Worm (Caenorhabditis elegans) whole organism, L4 larva: ENCODE data around the gene Y57E12B.11.

Experiments used
- T20F7.1 ChIP-seq: fragments of 200-800 bp; sonication (Bioruptor generic); optimal IDR thresholded peaks from 2 replicates; lab custom pipeline; 2018; ENCODE audit warnings: mild to moderate bottlenecking, missing genetic modification characterization, missing compliant biosample characterization
- Y105C5A.15 ChIP-seq: fragments of 200-800 bp; sonication (Bioruptor generic); IDR thresholded peaks from 2 replicates; pipeline ENCODE4 v1.3.6; 2022; ENCODE audit warnings: missing genetic modification characterization, missing compliant biosample characterization
- Y48G9A.11 ChIP-seq: fragments of 200-800 bp; sonication (Bioruptor generic); IDR thresholded peaks from 2 replicates; pipeline ENCODE4 v1.3.6; 2022; ENCODE audit warnings: missing genetic modification reagents, missing genetic modification characterization, missing compliant biosample characterization
- ZK546.5 ChIP-seq, 2 experiments: sonication (generic microtip); optimal IDR thresholded peaks; 2 replicates each; lab custom pipeline; 2017; ENCODE audit warnings: missing biosample characterization in 2 of 2, missing genetic modification characterization in 2 of 2
- ama-1 ChIP-seq: fragments of 150-350 bp; optimal IDR thresholded peaks from 2 replicates; lab custom pipeline; 2014; ENCODE audit warnings: inconsistent platforms, mixed read lengths
- ceh-82 ChIP-seq: sonication (generic microtip); optimal IDR thresholded peaks from 2 replicates; lab custom pipeline; 2017; ENCODE audit warnings: missing biosample characterization, missing genetic modification characterization
- cey-2 ChIP-seq: sonication (generic microtip); optimal IDR thresholded peaks from 3 replicates; lab custom pipeline; 2017; ENCODE audit warnings: missing genetic modification characterization, mild to moderate bottlenecking, missing compliant biosample characterization, antibody characterized with exemption, borderline replicate concordance; ENCODE audit not compliant: insufficient read depth
- ctbp-1 ChIP-seq: fragments of 200-800 bp; sonication (Bioruptor generic); IDR thresholded peaks from 2 replicates; pipeline ENCODE4 v1.3.6; 2022; ENCODE audit warnings: missing genetic modification reagents, missing genetic modification characterization, missing compliant biosample characterization
- daf-19 ChIP-seq: fragments of 200-800 bp; sonication (Bioruptor generic); conservative IDR thresholded peaks from 2 replicates; pipeline ENCODE4 v1.3.6; 2022; ENCODE audit warnings: missing genetic modification characterization, missing compliant biosample characterization
- dmd-6 ChIP-seq: fragments of 200-800 bp; sonication (Bioruptor generic); IDR thresholded peaks from 2 replicates; pipeline ENCODE4 v1.3.6; 2022; ENCODE audit warnings: missing genetic modification reagents, missing genetic modification characterization, missing compliant biosample characterization
- dpl-1 ChIP-seq: fragments of 150-350 bp; optimal IDR thresholded peaks from 2 replicates; lab custom pipeline; 2014; ENCODE audit warnings: missing biosample characterization, missing genetic modification reagents, missing genetic modification characterization
- dve-1 ChIP-seq: sonication (generic microtip); optimal IDR thresholded peaks from 2 replicates; lab custom pipeline; 2017; ENCODE audit warnings: antibody characterized with exemption, mild to moderate bottlenecking, missing genetic modification characterization, missing compliant biosample characterization; ENCODE audit not compliant: insufficient read depth
- fos-1 ChIP-seq: fragments of 150-350 bp; optimal IDR thresholded peaks from 2 replicates; lab custom pipeline; 2014; ENCODE audit warnings: missing biosample characterization, missing genetic modification characterization
- hlh-11 ChIP-seq: fragments of 200-800 bp; sonication (Bioruptor generic); optimal IDR thresholded peaks from 2 replicates; lab custom pipeline; 2018; ENCODE audit warnings: mild to moderate bottlenecking, missing genetic modification characterization, missing compliant biosample characterization
- lin-1 ChIP-seq: fragments of 200-800 bp; sonication (Bioruptor generic); IDR thresholded peaks from 2 replicates; pipeline ENCODE4 v1.3.6; 2022; ENCODE audit warnings: missing genetic modification reagents, missing genetic modification characterization, missing compliant biosample characterization
- lin-15B ChIP-seq: fragments of 150-350 bp; sonication (generic microtip); optimal IDR thresholded peaks from 3 replicates; lab custom pipeline; 2014; ENCODE audit warnings: missing biosample characterization, missing genetic modification characterization
- lin-29 ChIP-seq: fragments of 200-800 bp; sonication (Bioruptor generic); IDR thresholded peaks from 2 replicates; pipeline ENCODE4 v1.3.6; 2022; ENCODE audit warnings: missing genetic modification reagents, missing genetic modification characterization, missing compliant biosample characterization
- lin-38 ChIP-seq: fragments of 200-800 bp; sonication (Bioruptor generic); IDR thresholded peaks from 2 replicates; pipeline ENCODE4 v1.3.6; 2022; ENCODE audit warnings: missing genetic modification reagents, missing genetic modification characterization, missing compliant biosample characterization
- lir-3 ChIP-seq: sonication (generic microtip); optimal IDR thresholded peaks from 2 replicates; lab custom pipeline; 2016; ENCODE audit warnings: mild to moderate bottlenecking, missing genetic modification characterization, missing compliant biosample characterization
- lsy-2 ChIP-seq, 2 experiments: fragments of 150-350 bp in 1 of 2; sonication (generic microtip) in 1 of 2; optimal IDR thresholded peaks; 2 replicates each; lab custom pipeline; 2014 to 2017; ENCODE audit warnings: missing biosample characterization in 2 of 2, missing genetic modification characterization in 2 of 2
- mdl-1 ChIP-seq, 2 experiments: fragments of 150-350 bp in 1 of 2; sonication (generic microtip) in 1 of 2; optimal IDR thresholded peaks; 2 replicates each; lab custom pipeline; 2014 to 2017; ENCODE audit warnings: missing biosample characterization in 2 of 2, missing genetic modification characterization in 2 of 2
- mes-2 ChIP-seq: sonication (generic microtip); optimal IDR thresholded peaks from 2 replicates; lab custom pipeline; 2016; ENCODE audit warnings: missing genotype, mild to moderate bottlenecking, missing genetic modification characterization, missing compliant biosample characterization; ENCODE audit not compliant: poor library complexity, severe bottlenecking
- mxl-2 ChIP-seq: fragments of 200-800 bp; sonication (Bioruptor generic); conservative IDR thresholded peaks from 2 replicates; pipeline ENCODE4 v1.3.6; 2022; ENCODE audit warnings: missing genetic modification reagents, missing genetic modification characterization, missing compliant biosample characterization
- nhr-102 ChIP-seq: sonication (generic microtip); optimal IDR thresholded peaks from 2 replicates; lab custom pipeline; 2016; ENCODE audit warnings: mild to moderate bottlenecking, missing genetic modification characterization, moderate library complexity, missing compliant biosample characterization
- nhr-111 ChIP-seq: fragments of 200-800 bp; sonication (Bioruptor generic); optimal IDR thresholded peaks from 2 replicates; lab custom pipeline; 2018; ENCODE audit warnings: mild to moderate bottlenecking, missing genetic modification characterization, missing compliant biosample characterization
- nhr-237 ChIP-seq: sonication (generic microtip); optimal IDR thresholded peaks from 2 replicates; lab custom pipeline; 2017; ENCODE audit warnings: missing biosample characterization, missing genetic modification characterization
- nhr-28 ChIP-seq: fragments of 150-350 bp; optimal IDR thresholded peaks from 2 replicates; lab custom pipeline; 2014; ENCODE audit warnings: missing biosample characterization, missing genetic modification characterization
- nhr-42 ChIP-seq: fragments of 200-800 bp; sonication (Bioruptor generic); IDR thresholded peaks from 2 replicates; pipeline ENCODE4 v1.3.6; 2022; ENCODE audit warnings: missing genetic modification characterization, missing compliant biosample characterization
- nhr-6 ChIP-seq: fragments of 150-350 bp; optimal IDR thresholded peaks from 2 replicates; lab custom pipeline; 2014; ENCODE audit warnings: missing biosample characterization, missing genetic modification characterization
- php-3 ChIP-seq: fragments of 200-800 bp; sonication (Bioruptor generic); IDR thresholded peaks from 2 replicates; pipeline ENCODE4 v1.3.6; 2022; ENCODE audit warnings: missing genetic modification reagents, missing genetic modification characterization, missing compliant biosample characterization
- rbr-2 ChIP-seq: sonication (generic microtip); optimal IDR thresholded peaks from 2 replicates; lab custom pipeline; 2016; ENCODE audit warnings: missing genotype, missing genetic modification characterization, missing compliant biosample characterization
- set-16 ChIP-seq: fragments of 200-800 bp; sonication (Bioruptor generic); IDR thresholded peaks from 2 replicates; pipeline ENCODE4 v1.3.6; 2022; ENCODE audit warnings: missing genetic modification reagents, missing genetic modification characterization, missing compliant biosample characterization
- skn-1 ChIP-seq: fragments of 150-350 bp; optimal IDR thresholded peaks from 2 replicates; lab custom pipeline; 2014; ENCODE audit warnings: missing biosample characterization, missing genetic modification characterization
- snpc-1.2 ChIP-seq: fragments of 200-800 bp; sonication (Bioruptor generic); IDR thresholded peaks from 2 replicates; pipeline ENCODE4 v1.3.6; 2022; ENCODE audit warnings: missing genetic modification reagents, missing genetic modification characterization, missing compliant biosample characterization
- snpc-4 ChIP-seq: fragments of 150-350 bp; optimal IDR thresholded peaks from 2 replicates; lab custom pipeline; 2014; ENCODE audit warnings: missing biosample characterization, missing genetic modification characterization
- spr-1 ChIP-seq: sonication (generic microtip); optimal IDR thresholded peaks from 2 replicates; lab custom pipeline; 2016; ENCODE audit warnings: mild to moderate bottlenecking, missing genetic modification characterization, missing compliant biosample characterization
- unc-62 ChIP-seq, 3 experiments: fragments of 150-350 bp in 1 of 3; sonication (generic microtip); optimal IDR thresholded peaks in 2 of 3; peaks in 1 of 3; 1 replicate in 1 of 3; 2 replicates in 2 of 3; lab custom pipeline; 2014 to 2017; ENCODE audit warnings: missing biosample characterization in 3 of 3, missing genetic modification characterization in 3 of 3, missing genetic modification reagents in 3 of 3, missing genotype in 1 of 3
- vab-7 ChIP-seq: fragments of 200-800 bp; sonication (Bioruptor generic); IDR thresholded peaks from 2 replicates; pipeline ENCODE4 v1.3.6; 2022; ENCODE audit warnings: missing genetic modification reagents, missing genetic modification characterization, missing compliant biosample characterization

The Y57E12B.11 gene

DNA sequence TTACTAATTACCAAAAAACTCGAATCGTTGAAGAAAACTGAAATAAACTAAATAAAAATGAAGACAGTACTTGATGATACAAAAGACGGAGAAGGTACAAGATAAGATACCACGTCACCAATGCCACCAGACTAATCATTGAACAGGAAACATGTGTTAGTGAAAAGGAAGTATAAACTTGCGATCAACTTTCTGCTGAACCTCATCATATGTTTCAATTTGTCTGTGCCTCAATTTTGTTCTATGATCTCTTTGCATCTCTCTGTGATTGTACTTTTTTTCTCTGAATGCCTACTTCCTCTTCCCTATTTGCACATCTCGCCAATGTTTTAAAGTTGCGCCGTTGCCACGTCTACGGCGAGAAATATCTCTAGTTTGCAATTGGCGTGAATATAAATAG lies 44.3 kb upstream of the Y57E12B.11 start (continued):
- TF ChIP-seq unc-62 (GFP tag; optimal IDR thresholded peaks at IDR 0.05 in 1 of 2; lab: Kevin White, UChicago): no peak
- no peak for TF ChIP-seq unc-62 (tag; optimal IDR thresholded peaks at IDR 0.05; lab: Kevin White, UChicago)
- TF ChIP-seq T20F7.1 (GFP tag; lab: Kevin White, UChicago): peak; percentile 1
- TF ChIP-seq mes-2 (tag; lab: Kevin White, UChicago): peak; percentile 18
- TF ChIP-seq daf-19 (GFP tag; lab: Robert Waterston, UW): no peak
- no peak for TF ChIP-seq ctbp-1 (GFP tag; lab: Robert Waterston, UW)
- TF ChIP-seq lin-1 (GFP tag; lab: Robert Waterston, UW): no peak
- TF ChIP-seq dve-1: peak; percentile 77
- TF ChIP-seq ceh-82 (tag; lab: Kevin White, UChicago): no peak
- no peak for TF ChIP-seq nhr-42 (GFP tag; lab: Robert Waterston, UW)
- peak in 1 of 2 experiments; percentile 66 for TF ChIP-seq mdl-1 (tag; optimal IDR thresholded peaks at IDR 0.05; lab: Kevin White, UChicago)
- TF ChIP-seq skn-1 (tag; lab: Kevin White, UChicago): no peak
- TF ChIP-seq, all 104 proteins: peak for 21

ce11 chrV:6991771-6992170 lies 42.1 kb upstream of the Y57E12B.11 start, which contains the start of gene nhr-162:
Gene nhr-162 (minus strand): TSS chrV:6991871.
- TF ChIP-seq hlh-11 (tag; lab: Kevin White, UChicago) (no peak), php-3 (no peak), nhr-111 (GFP tag; lab: Kevin White, UChicago) (no peak), cey-2 (tag; lab: Kevin White, UChicago) (no peak), rbr-2 (tag; lab: Kevin White, UChicago) (no peak), ZK546.5 (tag; optimal IDR thresholded peaks at IDR 0.05; lab: Kevin White, UChicago) (no peak)

DNA sequence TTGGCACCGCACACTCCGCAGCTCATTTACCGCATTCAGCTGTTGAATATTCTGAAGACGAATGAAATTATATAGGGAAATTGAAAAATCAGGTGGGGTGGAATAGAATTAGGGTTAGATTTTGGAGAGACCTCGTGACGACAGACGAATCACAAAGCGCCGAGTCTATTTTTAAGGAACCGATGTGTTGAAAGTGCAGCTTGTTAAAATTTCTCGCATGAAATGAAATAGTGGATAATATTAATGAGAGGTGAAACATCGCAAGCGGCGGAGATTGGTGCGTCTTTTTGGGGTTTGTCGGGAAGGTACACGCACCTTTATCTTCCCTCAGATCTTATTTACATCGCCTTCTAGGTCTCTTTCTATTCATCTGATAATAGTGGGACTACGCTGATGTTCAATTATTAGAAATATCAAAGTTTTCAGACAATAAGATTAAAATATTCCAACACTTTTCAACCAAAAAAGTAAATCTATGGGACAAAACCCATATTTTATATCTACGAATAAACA lies 40.0 kb upstream of the Y57E12B.11 start, which contains the start of gene nhr-140:
Gene nhr-140 (minus strand): TSS at position 51 of the 513 bp plus-strand sequence.
- TF ChIP-seq unc-62 (GFP tag; optimal IDR thresholded peaks at IDR 0.05 in 1 of 2; lab: Kevin White, UChicago) (peak in 1 of 2 experiments; percentile 83), unc-62 (tag; optimal IDR thresholded peaks at IDR 0.05; lab: Kevin White, UChicago) (no peak), Y48G9A.11 (no peak)

DNA sequence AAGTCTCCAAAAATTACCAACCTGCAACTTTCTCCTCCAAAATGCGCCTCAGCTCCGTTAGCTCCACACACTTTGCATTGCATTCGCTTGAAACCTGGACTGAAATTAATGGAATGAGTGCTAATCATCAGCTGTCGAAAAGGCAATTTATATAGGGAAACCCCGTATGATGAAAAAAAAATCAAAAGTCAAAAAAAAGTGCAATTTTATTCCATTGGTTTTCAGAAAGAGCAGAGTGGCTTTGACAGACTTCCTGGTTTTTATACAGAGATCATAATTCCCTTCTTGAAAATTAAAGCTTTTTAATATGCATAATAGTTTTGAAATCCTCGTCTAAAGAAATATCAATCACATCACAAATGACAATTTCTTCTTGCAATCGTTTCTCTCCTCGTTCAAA lies 38.0 kb upstream of the Y57E12B.11 start, which contains the start of gene nhr-139:
Gene nhr-139 (minus strand): TSS at position 101 of the 400 bp plus-strand sequence.
- no peak for TF ChIP-seq mdl-1 (tag; optimal IDR thresholded peaks at IDR 0.05; lab: Kevin White, UChicago)
- TF ChIP-seq, all 104 proteins: peak for 0

ce11 chrV:6985943-6986342 lies 36.3 kb upstream of the Y57E12B.11 start, which contains the start of gene nhr-163:
Gene nhr-163 (minus strand): TSS chrV:6986043.
- no peak for TF ChIP-seq set-16 (GFP tag; lab: Robert Waterston, UW)
- no peak for TF ChIP-seq Y105C5A.15 (GFP tag; lab: Robert Waterston, UW)
- no peak for TF ChIP-seq snpc-1.2 (GFP tag; lab: Robert Waterston, UW)
- TF ChIP-seq nhr-237 (tag; lab: Kevin White, UChicago): no peak
- no peak for TF ChIP-seq dmd-6 (GFP tag; lab: Robert Waterston, UW)
- TF ChIP-seq spr-1 (tag; lab: Kevin White, UChicago): no peak

DNA sequence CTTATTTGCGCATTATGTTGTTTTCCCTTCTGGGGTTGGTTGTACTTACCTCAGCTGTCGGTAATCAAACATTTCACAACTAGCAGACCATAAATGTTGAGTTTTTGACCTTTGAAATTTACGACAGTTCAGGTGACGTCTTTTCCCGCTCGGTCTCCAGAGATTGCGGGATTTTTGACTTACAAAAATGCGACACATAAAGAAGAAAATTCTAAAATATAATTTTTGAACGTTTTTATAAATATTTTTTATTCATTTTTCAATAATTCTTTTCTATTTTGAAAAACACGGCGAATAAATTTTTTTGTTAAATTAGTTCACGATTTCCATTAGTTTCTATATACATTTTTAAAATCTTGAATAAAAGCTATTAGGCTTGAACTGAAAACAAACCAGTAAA lies 33.1 kb upstream of the Y57E12B.11 start, which contains the start of gene nhr-161:
Gene nhr-161 (minus strand): TSS at position 101 of the 400 bp plus-strand sequence.
- no peak for TF ChIP-seq lin-15B
- TF ChIP-seq nhr-28 (tag; lab: Kevin White, UChicago): no peak
- TF ChIP-seq nhr-6: no peak

DNA sequence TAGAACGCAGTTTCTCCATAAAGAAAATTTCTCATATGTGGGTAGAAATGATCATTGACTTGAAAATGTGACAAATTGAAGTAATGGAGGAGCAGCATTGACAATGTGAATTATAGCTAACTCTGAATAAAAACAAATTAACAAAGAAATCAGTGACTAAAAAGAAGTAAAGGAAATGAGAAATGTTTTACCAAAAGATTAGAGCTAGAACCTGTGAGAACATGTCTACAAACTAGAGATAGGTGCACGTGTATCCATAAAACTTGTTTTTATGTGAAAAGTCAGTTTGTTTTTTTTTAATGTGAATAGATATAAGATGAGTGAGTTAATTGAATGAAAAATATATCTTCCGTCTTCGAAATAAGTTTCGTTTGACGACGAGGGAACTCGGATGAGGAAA lies 29.3 kb upstream of the Y57E12B.11 start, which contains the start of gene sre-12:
Gene sre-12 (minus strand): TSS at position 101 of the 400 bp plus-strand sequence.
- TF ChIP-seq lin-38 (GFP tag; lab: Robert Waterston, UW) (no peak), ctbp-1 (GFP tag; lab: Robert Waterston, UW) (no peak), mxl-2 (no peak), lsy-2 (tag; optimal IDR thresholded peaks at IDR 0.05; lab: Kevin White, UChicago) (no peak), fos-1 (no peak), vab-7 (GFP tag; lab: Robert Waterston, UW) (no peak), snpc-4 (no peak), lin-29 (GFP tag; lab: Robert Waterston, UW) (no peak), nhr-111 (GFP tag; lab: Kevin White, UChicago) (no peak), ama-1 (lab: Kevin White, UChicago) (no peak), dpl-1 (GFP tag; lab: Kevin White, UChicago) (no peak), nhr-102 (tag; lab: Kevin White, UChicago) (no peak), dve-1 (no peak), lin-1 (GFP tag; lab: Robert Waterston, UW) (no peak), lir-3 (tag; lab: Kevin White, UChicago) (no peak)
